Worm (Caenorhabditis elegans) whole organism, midembryonic: ENCODE data around the gene str-111.

Experiments used
- T22C8.4 ChIP-seq: fragments of 200-800 bp; sonication (Bioruptor generic); IDR thresholded peaks from 2 replicates; pipeline ENCODE4 v1.3.6; 2022; ENCODE audit warnings: missing genetic modification characterization, missing compliant biosample characterization
- cog-1 ChIP-seq: sonication (generic microtip); optimal IDR thresholded peaks from 2 replicates; lab custom pipeline; 2016; ENCODE audit warnings: missing genetic modification characterization, missing compliant biosample characterization
- flt-1 ChIP-seq: fragments of 200-800 bp; sonication (Bioruptor generic); IDR thresholded peaks from 2 replicates; pipeline ENCODE4 v1.3.6; 2022; ENCODE audit warnings: missing genetic modification characterization, missing compliant biosample characterization
- klf-2 ChIP-seq: fragments of 200-800 bp; sonication (Bioruptor generic); conservative IDR thresholded peaks from 2 replicates; pipeline ENCODE4 v1.3.6; 2022; ENCODE audit warnings: missing genetic modification reagents, missing genetic modification characterization, missing compliant biosample characterization
- med-1 ChIP-seq: sonication (generic microtip); optimal IDR thresholded peaks from 2 replicates; lab custom pipeline; 2017; ENCODE audit warnings: missing genetic modification characterization, mild to moderate bottlenecking, missing compliant biosample characterization, antibody characterized with exemption, missing genetic modification reagents; ENCODE audit not compliant: insufficient read depth
- ref-1 ChIP-seq: fragments of 200-800 bp; sonication (Bioruptor generic); conservative IDR thresholded peaks from 2 replicates; pipeline ENCODE4 v1.3.6; 2022; ENCODE audit warnings: missing genetic modification reagents, missing genetic modification characterization, missing compliant biosample characterization
- tab-1 ChIP-seq: fragments of 200-800 bp; sonication (Bioruptor generic); IDR thresholded peaks from 2 replicates; pipeline ENCODE4 v1.3.6; 2022; ENCODE audit warnings: missing genetic modification characterization, missing compliant biosample characterization
- ztf-23 ChIP-seq: fragments of 200-800 bp; sonication (Bioruptor generic); IDR thresholded peaks from 2 replicates; pipeline ENCODE4 v1.3.6; 2022; ENCODE audit warnings: missing genetic modification reagents, missing genetic modification characterization, missing compliant biosample characterization
- ztf-29 ChIP-seq: fragments of 200-800 bp; sonication (Bioruptor generic); IDR thresholded peaks from 2 replicates; pipeline ENCODE4 v1.3.6; 2022; ENCODE audit warnings: missing genetic modification reagents, missing genetic modification characterization, missing compliant biosample characterization

DNA sequence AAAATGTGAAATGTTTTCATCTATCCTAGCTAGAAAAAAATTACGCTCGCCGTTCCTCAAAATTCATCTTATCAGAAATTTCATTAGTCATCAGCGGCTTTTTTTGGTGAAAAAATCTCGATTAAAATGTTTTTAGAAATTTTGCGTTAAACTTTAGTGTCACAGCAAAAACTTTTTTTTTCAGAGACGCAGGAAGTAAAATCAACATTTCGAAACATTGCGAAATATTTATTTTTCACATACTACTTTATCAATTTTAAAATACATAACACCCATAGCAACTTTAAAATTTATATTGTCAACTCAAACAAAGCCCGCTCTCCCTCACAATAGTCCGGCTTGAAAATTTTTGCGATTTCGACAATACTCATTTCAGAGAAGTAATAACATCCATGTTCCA, 36.7 kb downstream of the str-111 start:
- TF ChIP-seq cog-1 (tag; lab: Kevin White, UChicago) (no peak), ztf-29 (GFP tag; lab: Robert Waterston, UW) (no peak), flt-1 (GFP tag; lab: Robert Waterston, UW) (no peak), klf-2 (GFP tag; lab: Robert Waterston, UW) (no peak), ztf-23 (no peak), med-1 (no peak), tab-1 (GFP tag; lab: Robert Waterston, UW) (no peak), ref-1 (GFP tag; lab: Robert Waterston, UW) (no peak), T22C8.4 (GFP tag; lab: Robert Waterston, UW) (no peak)
